Worm (Caenorhabditis elegans): ENCODE measurements around the gene msp-152.

- TF ChIP-seq ztf-11 (tag; optimal IDR thresholded peaks at IDR 0.05) (no peak), lin-11 (tag; optimal IDR thresholded peaks at IDR 0.05) (no peak), elt-1 (tag; optimal IDR thresholded peaks at IDR 0.05) (no peak), R02D3.7 (tag; optimal IDR thresholded peaks at IDR 0.05) (no peak), lin-13 (GFP tag; optimal IDR thresholded peaks at IDR 0.05) (no peak), nhr-237 (tag; optimal IDR thresholded peaks at IDR 0.05) (no peak), unc-62 (GFP tag; optimal IDR thresholded peaks at IDR 0.05) (no peak), alr-1 (tag; optimal IDR thresholded peaks at IDR 0.05) (no peak), ama-1 (optimal IDR thresholded peaks at IDR 0.05) (no peak), lsy-2 (tag; optimal IDR thresholded peaks at IDR 0.05) (no peak), lin-39 (tag; optimal IDR thresholded peaks at IDR 0.05) (no peak), aly-2 (tag; optimal IDR thresholded peaks at IDR 0.05) (no peak), nhr-10 (tag; optimal IDR thresholded peaks at IDR 0.05) (no peak)
These were observed 27.9 kb downstream of the msp-152 start for ce11 chrII:4960690-4961089.
